Fruit fly (Drosophila melanogaster): ENCODE measurements around the gene CG17026.

DNA sequence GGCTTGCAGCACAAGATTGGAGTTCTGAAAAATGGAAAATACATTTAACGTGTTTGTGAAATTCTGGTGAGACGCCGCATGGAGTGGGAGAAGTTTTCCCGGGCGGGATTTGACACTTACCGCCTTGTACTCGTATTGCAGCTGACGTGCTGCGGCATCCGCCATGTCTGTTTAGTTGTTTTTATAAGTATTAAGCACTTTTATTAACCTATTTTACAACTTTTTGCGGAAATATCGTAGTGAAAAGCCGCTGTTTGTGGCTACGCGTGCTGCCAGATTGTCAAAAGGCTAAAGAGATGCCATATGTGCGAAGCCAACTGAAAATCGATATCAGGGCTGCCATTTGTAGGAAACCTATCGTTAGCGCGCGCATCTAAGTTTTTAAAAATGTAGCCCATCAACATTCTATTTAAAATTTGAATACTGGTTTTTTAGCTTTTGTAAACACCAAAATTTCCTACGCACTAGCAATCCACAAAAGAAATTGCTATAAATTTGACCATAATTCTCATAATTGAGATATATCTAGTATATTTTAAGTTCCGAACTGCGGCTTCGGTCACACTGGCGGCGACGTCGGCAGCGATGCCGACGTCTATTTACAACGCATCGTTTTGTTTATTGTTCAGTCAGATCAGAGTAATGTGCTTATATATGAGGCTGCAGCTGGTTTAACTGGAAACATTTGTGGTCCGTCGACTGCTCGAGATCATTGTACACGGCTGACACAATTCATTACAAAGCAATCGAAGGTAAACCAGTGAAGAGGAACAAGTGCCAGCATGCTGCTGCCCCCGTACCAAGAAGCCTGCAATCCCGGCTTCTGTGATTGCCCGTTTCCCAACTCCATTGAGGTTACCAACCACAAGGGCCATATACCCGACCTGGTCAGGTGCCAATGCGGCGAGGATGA is 7.3 kb upstream of the CG17026 start, which contains the start of the genes Brr2 and CG10516:
- TF ChIP-seq psq (optimal IDR thresholded peaks at IDR 0.05) (no peak), h (optimal IDR thresholded peaks at IDR 0.05) (no peak)
